Worm (Caenorhabditis elegans) whole organism, L3 larva: ENCODE measurements around the gene dyf-6.

ENCODE experiments used
- R02D3.7 ChIP-seq: fragments of 150-350 bp; optimal IDR thresholded peaks from 2 replicates; lab custom pipeline; 2014; ENCODE audit warnings: missing biosample characterization, missing genetic modification characterization
- ceh-82 ChIP-seq: fragments of 150-350 bp; optimal IDR thresholded peaks from 2 replicates; lab custom pipeline; 2014; ENCODE audit warnings: missing biosample characterization, missing genetic modification characterization

DNA sequence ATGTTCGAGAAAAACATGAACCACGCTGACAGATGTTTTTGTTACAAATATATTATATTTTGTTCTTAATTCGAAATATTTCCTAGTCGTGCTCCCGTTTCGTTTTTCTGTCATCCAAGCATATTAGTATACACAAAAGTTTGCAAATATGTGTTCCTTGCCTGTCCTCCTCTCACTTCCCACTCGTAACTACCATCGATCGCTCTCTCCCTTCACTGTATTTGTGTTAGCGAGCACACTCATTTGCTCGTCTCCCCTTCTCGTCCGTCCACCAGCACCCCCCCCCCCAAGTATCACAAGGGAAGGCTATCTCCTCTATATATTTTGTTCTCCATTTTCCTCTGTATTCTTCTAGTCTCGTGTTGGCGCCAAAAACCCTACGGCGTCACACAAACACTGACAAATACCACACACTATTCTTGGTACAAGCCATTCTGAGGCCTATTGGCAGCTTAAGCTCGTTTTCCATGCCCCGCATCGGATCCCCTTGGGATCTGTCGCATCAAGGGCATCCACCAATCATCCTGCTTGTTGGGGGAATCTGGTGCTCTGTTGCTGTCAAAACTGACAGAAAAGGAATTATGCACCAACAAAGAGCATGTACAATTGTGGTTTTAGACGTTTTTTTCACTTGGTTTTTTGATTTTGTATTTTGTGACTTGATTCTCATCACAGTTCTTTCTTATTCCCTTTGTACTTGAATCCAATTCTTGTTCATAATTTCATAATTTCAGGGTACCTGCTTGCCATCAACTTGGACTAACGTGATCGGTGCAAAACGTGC is 10.4 kb upstream of the dyf-6 start, which contains the start of gene pkn-1:
- TF ChIP-seq ceh-82 = no peak
- no peak for TF ChIP-seq R02D3.7 (tag; lab: Kevin White, UChicago)
